Fruit fly (Drosophila melanogaster) whole organism, embryonic: ENCODE data around the gene CG7366.
A peak's percentile ranks its signal among the peaks of the same experiment; 100 is the strongest.

Experiments
- Aef1 ChIP-seq: fragments of 200-800 bp; sonication (Bioruptor generic); IDR thresholded peaks from 3 replicates; pipeline ENCODE4 v1.3.6; 2022; ENCODE audit warnings: missing biosample characterization, missing genetic modification characterization
- Awh ChIP-seq: fragments of 200-800 bp; sonication (Bioruptor generic); IDR thresholded peaks from 2 replicates; pipeline ENCODE4, ENCODE4 v1.3.6; 2022; ENCODE audit warnings: missing biosample characterization, missing genetic modification characterization
- CG10147 ChIP-seq: fragments of 200-800 bp; sonication (Bioruptor generic); optimal IDR thresholded peaks from 2 replicates; lab custom pipeline; 2019; ENCODE audit warnings: missing biosample characterization, mild to moderate bottlenecking, missing genetic modification characterization, moderate library complexity
- CG11085 ChIP-seq: fragments of 200-800 bp; sonication (Bioruptor generic); IDR thresholded peaks from 2 replicates; pipeline ENCODE4 v1.3.6; 2022; ENCODE audit warnings: missing biosample characterization, missing genetic modification characterization
- CG14667 ChIP-seq: fragments of 200-800 bp; sonication (Bioruptor generic); IDR thresholded peaks from 2 replicates; pipeline ENCODE4 v1.3.6; 2022; ENCODE audit warnings: missing biosample characterization, missing genetic modification characterization
- CG16813 ChIP-seq: fragments of 200-800 bp; sonication (Bioruptor generic); IDR thresholded peaks from 3 replicates; pipeline ENCODE4 v1.3.6; 2022; ENCODE audit warnings: missing biosample characterization, missing genetic modification characterization; ENCODE audit not compliant: partially characterized antibody
- CG30431 ChIP-seq: fragments of 200-800 bp; sonication (Bioruptor generic); optimal IDR thresholded peaks from 2 replicates; lab custom pipeline; 2017; ENCODE audit warnings: missing biosample characterization, missing genetic modification characterization
- CG3065 ChIP-seq: fragments of 200-800 bp; sonication (Bioruptor generic); optimal IDR thresholded peaks from 2 replicates; lab custom pipeline; 2016; ENCODE audit warnings: missing biosample characterization, missing genetic modification characterization
- CG32532 ChIP-seq: fragments of 200-800 bp; sonication (Bioruptor generic); IDR thresholded peaks from 2 replicates; pipeline ENCODE4 v1.3.6; 2022; ENCODE audit warnings: missing biosample characterization, missing genetic modification characterization
- CG33557 ChIP-seq: fragments of 200-800 bp; sonication (Bioruptor generic); optimal IDR thresholded peaks from 2 replicates; lab custom pipeline; 2019; ENCODE audit warnings: missing biosample characterization, mild to moderate bottlenecking, missing genetic modification characterization, moderate library complexity
- CG3838 ChIP-seq: fragments of 200-800 bp; sonication (Bioruptor generic); optimal IDR thresholded peaks from 3 replicates; lab custom pipeline; 2016; ENCODE audit warnings: missing biosample characterization, missing genetic modification characterization
- CG4328 ChIP-seq: fragments of 200-800 bp; sonication (Bioruptor generic); optimal IDR thresholded peaks from 3 replicates; lab custom pipeline; 2017; ENCODE audit warnings: missing biosample characterization, missing genetic modification reagents, missing genetic modification characterization
- CG4707 ChIP-seq: fragments of 200-800 bp; sonication (Bioruptor generic); optimal IDR thresholded peaks from 2 replicates; lab custom pipeline; 2018; ENCODE audit warnings: missing biosample characterization, mild to moderate bottlenecking, missing genetic modification characterization, moderate library complexity
- CG4820 ChIP-seq: fragments of 200-800 bp; sonication (Bioruptor generic); optimal IDR thresholded peaks from 3 replicates; lab custom pipeline; 2016; ENCODE audit warnings: missing biosample characterization, missing genetic modification characterization
- CG6765 ChIP-seq: fragments of 200-800 bp; sonication (Bioruptor generic); optimal IDR thresholded peaks from 3 replicates; lab custom pipeline; 2017; ENCODE audit warnings: missing biosample characterization, mild to moderate bottlenecking, missing genetic modification characterization
- CG7963 ChIP-seq: fragments of 200-800 bp; sonication (Bioruptor generic); IDR thresholded peaks from 3 replicates; pipeline ENCODE4 v1.3.6; 2022; ENCODE audit warnings: missing biosample characterization, missing genetic modification characterization; ENCODE audit not compliant: partially characterized antibody
- CG9932 ChIP-seq: fragments of 200-800 bp; sonication (Bioruptor generic); IDR thresholded peaks from 2 replicates; pipeline ENCODE4 v1.3.6; 2022; ENCODE audit warnings: missing biosample characterization, missing genetic modification characterization
- CkIIα-i1 ChIP-seq: fragments of 200-800 bp; sonication (Bioruptor generic); IDR thresholded peaks from 2 replicates; pipeline ENCODE4 v1.3.6; 2022; ENCODE audit warnings: missing biosample characterization, missing genetic modification characterization
- Dip3 ChIP-seq: fragments of 200-800 bp; sonication (Bioruptor generic); optimal IDR thresholded peaks from 3 replicates; lab custom pipeline; 2016; ENCODE audit warnings: missing biosample characterization, missing genetic modification characterization
- Doc3 ChIP-seq: fragments of 200-800 bp; sonication (Bioruptor generic); IDR thresholded peaks from 3 replicates; pipeline ENCODE4 v1.3.6; 2022; ENCODE audit warnings: missing biosample characterization, missing genetic modification characterization; ENCODE audit not compliant: partially characterized antibody
- Gsc ChIP-seq: fragments of 200-800 bp; sonication (Bioruptor generic); IDR thresholded peaks from 2 replicates; pipeline ENCODE4 v1.3.6; 2022; ENCODE audit warnings: missing biosample characterization, missing genetic modification characterization
- H2.0 ChIP-seq: fragments of 200-800 bp; sonication (Bioruptor generic); IDR thresholded peaks from 2 replicates; pipeline ENCODE4 v1.3.6; 2022; ENCODE audit warnings: missing biosample characterization, missing genetic modification characterization
- Hey ChIP-seq: fragments of 200-800 bp; sonication (Bioruptor generic); optimal IDR thresholded peaks from 3 replicates; lab custom pipeline; 2018; ENCODE audit warnings: missing biosample characterization, mild to moderate bottlenecking, missing genetic modification characterization
- Hr39 ChIP-seq: fragments of >200 bp; optimal IDR thresholded peaks from 2 replicates; lab custom pipeline; 2017
- Lpt ChIP-seq: fragments of >200 bp; optimal IDR thresholded peaks from 2 replicates; lab custom pipeline; 2018; ENCODE audit warnings: missing biosample characterization, missing genetic modification characterization
- Mad ChIP-seq: fragments of 200-800 bp; sonication (Bioruptor generic); optimal IDR thresholded peaks from 2 replicates; lab custom pipeline; 2016; ENCODE audit warnings: missing biosample characterization, missing genetic modification characterization
- Ptx1 ChIP-seq: fragments of 200-800 bp; sonication (Bioruptor generic); IDR thresholded peaks from 2 replicates; pipeline ENCODE4 v1.3.6; 2022; ENCODE audit warnings: missing biosample characterization, missing genetic modification characterization
- Sry-δ ChIP-seq: fragments of 200-800 bp; sonication (Bioruptor generic); optimal IDR thresholded peaks from 2 replicates; lab custom pipeline; 2016; ENCODE audit warnings: missing biosample characterization, missing genetic modification characterization
- Tbp ChIP-seq: fragments of >200 bp; optimal IDR thresholded peaks from 2 replicates; lab custom pipeline; 2018; ENCODE audit warnings: missing biosample characterization, missing genetic modification characterization
- Trl ChIP-seq, 3 experiments: fragments of >200 bp in 2 of 3; fragments of 200-800 bp in 1 of 3; sonication (Bioruptor generic) in 1 of 3; optimal IDR thresholded peaks; 2 replicates in 1 of 3; 3 replicates in 2 of 3; lab custom pipeline; 2016 to 2017; ENCODE audit warnings: missing biosample characterization in 1 of 3, missing genetic modification characterization in 1 of 3
- YL-1 ChIP-seq: fragments of 200-800 bp; sonication (Bioruptor generic); optimal IDR thresholded peaks from 3 replicates; lab custom pipeline; 2017; ENCODE audit warnings: missing biosample characterization, mild to moderate bottlenecking, missing genetic modification characterization
- aop ChIP-seq: fragments of 200-800 bp; sonication (Bioruptor generic); IDR thresholded peaks from 2 replicates; pipeline ENCODE4 v1.3.6; 2022; ENCODE audit warnings: missing biosample characterization, missing genetic modification characterization
- dpn ChIP-seq, 2 experiments: fragments of 200-800 bp; sonication (Bioruptor generic); optimal IDR thresholded peaks; 3 replicates each; lab custom pipeline; 2016; ENCODE audit warnings: missing biosample characterization in 2 of 2, missing genetic modification characterization in 2 of 2
- fu2 ChIP-seq: fragments of 200-800 bp; sonication (Bioruptor generic); optimal IDR thresholded peaks from 2 replicates; lab custom pipeline; 2016; ENCODE audit warnings: missing biosample characterization, missing genetic modification characterization
- gsb ChIP-seq: fragments of 200-800 bp; sonication (Bioruptor generic); IDR thresholded peaks from 2 replicates; pipeline ENCODE4 v1.3.6; 2022; ENCODE audit warnings: missing biosample characterization, missing genetic modification characterization
- gsb-n ChIP-seq: fragments of 200-800 bp; sonication (Bioruptor generic); optimal IDR thresholded peaks from 3 replicates; lab custom pipeline; 2018; ENCODE audit warnings: missing biosample characterization, mild to moderate bottlenecking, missing genetic modification characterization
- lov ChIP-seq, 2 experiments: fragments of 200-800 bp in 1 of 2; fragments of >200 bp in 1 of 2; sonication (Bioruptor generic) in 1 of 2; IDR thresholded peaks in 1 of 2; optimal IDR thresholded peaks in 1 of 2; 2 replicates in 1 of 2; 3 replicates in 1 of 2; pipeline versions ENCODE4 v1.3.6 to Lab custom; 2017 to 2022; ENCODE audit warnings: missing biosample characterization in 1 of 2, missing genetic modification characterization in 1 of 2
- mirr ChIP-seq: fragments of 200-800 bp; sonication (Bioruptor generic); optimal IDR thresholded peaks from 3 replicates; lab custom pipeline; 2018; ENCODE audit warnings: missing biosample characterization, mild to moderate bottlenecking, missing genetic modification characterization
- nmo ChIP-seq: fragments of 200-800 bp; sonication (Bioruptor generic); optimal IDR thresholded peaks from 2 replicates; lab custom pipeline; 2018; ENCODE audit warnings: missing biosample characterization, mild to moderate bottlenecking, missing genetic modification characterization, moderate library complexity
- rib ChIP-seq: fragments of 200-800 bp; sonication (Bioruptor generic); IDR thresholded peaks from 2 replicates; pipeline ENCODE4 v1.3.6; 2022; ENCODE audit warnings: missing biosample characterization, missing genetic modification characterization
- salm ChIP-seq: fragments of 200-800 bp; sonication (Bioruptor generic); optimal IDR thresholded peaks from 2 replicates; lab custom pipeline; 2018; ENCODE audit warnings: missing biosample characterization, mild to moderate bottlenecking, missing genetic modification characterization
- scrt ChIP-seq: fragments of 200-800 bp; sonication (Bioruptor generic); optimal IDR thresholded peaks from 2 replicates; lab custom pipeline; 2018; ENCODE audit warnings: missing biosample characterization, mild to moderate bottlenecking, missing genetic modification characterization, moderate library complexity
- stwl ChIP-seq: fragments of 200-800 bp; sonication (Bioruptor generic); optimal IDR thresholded peaks from 3 replicates; lab custom pipeline; 2018; ENCODE audit warnings: missing biosample characterization, mild to moderate bottlenecking, missing genetic modification characterization, moderate library complexity
- tgo ChIP-seq: fragments of 200-800 bp; sonication (Bioruptor generic); IDR thresholded peaks from 3 replicates; pipeline ENCODE4 v1.3.6; 2022; ENCODE audit warnings: missing biosample characterization, missing genetic modification characterization
- tll ChIP-seq, 2 experiments: fragments of 200-800 bp in 1 of 2; fragments of >200 bp in 1 of 2; sonication (Bioruptor generic) in 1 of 2; optimal IDR thresholded peaks; 2 replicates each; lab custom pipeline; 2017 to 2019; ENCODE audit warnings: missing biosample characterization in 2 of 2, missing genetic modification characterization in 2 of 2, mild to moderate bottlenecking in 1 of 2, moderate library complexity in 1 of 2
- trh ChIP-seq: fragments of 200-800 bp; sonication (Bioruptor generic); optimal IDR thresholded peaks from 2 replicates; lab custom pipeline; 2016; ENCODE audit warnings: missing biosample characterization, missing genetic modification characterization
- twi ChIP-seq: fragments of 200-800 bp; optimal IDR thresholded peaks from 2 replicates; lab custom pipeline; 2019; ENCODE audit warnings: missing biosample characterization, mild to moderate bottlenecking, missing genetic modification characterization, moderate library complexity
- vfl ChIP-seq: fragments of 200-800 bp; sonication (Bioruptor generic); optimal IDR thresholded peaks from 2 replicates; lab custom pipeline; 2016; ENCODE audit warnings: missing biosample characterization, missing genetic modification characterization
- vnd ChIP-seq: fragments of 200-800 bp; sonication (Bioruptor generic); IDR thresholded peaks from 3 replicates; pipeline ENCODE4 v1.3.6; 2022; ENCODE audit warnings: missing biosample characterization, missing genetic modification characterization; ENCODE audit not compliant: partially characterized antibody
- z ChIP-seq: fragments of 200-800 bp; sonication (Bioruptor generic); IDR thresholded peaks from 3 replicates; pipeline ENCODE4 v1.3.6; 2022; ENCODE audit warnings: missing biosample characterization, missing genetic modification characterization

Gene CG7366

dm6 chr3L:8177795-8178564 is 24.2 kb downstream of the CG7366 start, which contains the start of gene Nmt (continued):
- no peak for TF ChIP-seq salm (tag; lab: Kevin White, UChicago)
- no peak for TF ChIP-seq CG3065 (GFP tag; lab: Kevin White, UChicago)
- TF ChIP-seq CG30431 = no peak
- TF ChIP-seq CG33557 = no peak
- TF ChIP-seq dpn (GFP tag; optimal IDR thresholded peaks at IDR 0.05; lab: Kevin White, UChicago) = peak in 1 of 2 experiments; percentile 26
- peak; percentile 36; the same call in 1 of the 2 replicates for TF ChIP-seq CG14667 (GFP tag; lab: Robert Waterston, UW)
- no peak for TF ChIP-seq fu2 (GFP tag; lab: Kevin White, UChicago)
- no peak for TF ChIP-seq CG11085 (GFP tag; lab: Robert Waterston, UW)
- TF ChIP-seq Ptx1 (GFP tag; lab: Robert Waterston, UW) = no peak
- peak; percentile 67 for TF ChIP-seq Doc3
- no peak for TF ChIP-seq vfl (GFP tag; lab: Kevin White, UChicago)
- TF ChIP-seq CG6765 (GFP tag; lab: Kevin White, UChicago) = no peak
- TF ChIP-seq vnd = peak; percentile 69
- peak; percentile 72 for TF ChIP-seq CG7963 (GFP tag; lab: Robert Waterston, UW)
- TF ChIP-seq Mad = no peak
- TF ChIP-seq aop (GFP tag; lab: Robert Waterston, UW) = no peak
- TF ChIP-seq CG9932 (GFP tag; lab: Robert Waterston, UW) = peak; percentile 72
- no peak for TF ChIP-seq CG4707 (GFP tag; lab: Kevin White, UChicago)
- TF ChIP-seq Lpt (GFP tag; lab: Kevin White, UChicago) = no peak
- TF ChIP-seq Aef1 (GFP tag; lab: Robert Waterston, UW) = peak; percentile 55
- no peak for TF ChIP-seq Trl (optimal IDR thresholded peaks at IDR 0.05; lab: Kevin White, UChicago)
- no peak for TF ChIP-seq Trl (GFP tag; optimal IDR thresholded peaks at IDR 0.05; lab: Kevin White, UChicago)
- TF ChIP-seq Sry-δ = peak; percentile 68
- TF ChIP-seq scrt (GFP tag; lab: Kevin White, UChicago) = no peak
- no peak for TF ChIP-seq tll (GFP tag; optimal IDR thresholded peaks at IDR 0.05; lab: Kevin White, UChicago)
- TF ChIP-seq Hr39 (lab: Kevin White, UChicago) = no peak
- no peak for TF ChIP-seq tgo (GFP tag; lab: Robert Waterston, UW)
- TF ChIP-seq rib (GFP tag; lab: Robert Waterston, UW) = no peak
- TF ChIP-seq gsb-n = no peak
- peak; percentile 52 for TF ChIP-seq stwl (tag; lab: Kevin White, UChicago)
- TF ChIP-seq CG16813 = peak; percentile 82
- TF ChIP-seq CkIIα-i1 (GFP tag; lab: Robert Waterston, UW) = no peak
- TF ChIP-seq CG4328 (GFP tag; lab: Kevin White, UChicago) = no peak
- TF ChIP-seq CG32532 (GFP tag; lab: Robert Waterston, UW) = peak; percentile 64
- TF ChIP-seq CG10147 (GFP tag; lab: Kevin White, UChicago) = no peak
- TF ChIP-seq Dip3 = peak; percentile 4
- TF ChIP-seq lov (optimal IDR thresholded peaks at IDR 0.05; lab: Kevin White, UChicago) = no peak
- TF ChIP-seq lov (GFP tag; IDR thresholded peaks at IDR 0.05; lab: Robert Waterston, UW) = no peak
- peak; percentile 64; the same call in 1 of the 2 replicates for TF ChIP-seq H2.0 (GFP tag; lab: Robert Waterston, UW)
- TF ChIP-seq z (GFP tag; lab: Robert Waterston, UW) = no peak
- TF ChIP-seq Tbp (GFP tag; lab: Kevin White, UChicago) = no peak
- TF ChIP-seq gsb (GFP tag; lab: Robert Waterston, UW) = no peak
- TF ChIP-seq CG3838 (GFP tag; lab: Kevin White, UChicago) = no peak
- TF ChIP-seq Awh (GFP tag; lab: Robert Waterston, UW) = no peak
- TF ChIP-seq mirr (GFP tag; lab: Kevin White, UChicago) = no peak
- no peak for TF ChIP-seq nmo (GFP tag; lab: Kevin White, UChicago)
- no peak for TF ChIP-seq Gsc (GFP tag; lab: Robert Waterston, UW)
- TF ChIP-seq twi (tag; lab: Kevin White, UChicago) = no peak
- peak; percentile 25 for TF ChIP-seq YL-1
- no peak for TF ChIP-seq trh (GFP tag; lab: Kevin White, UChicago)
- no peak for TF ChIP-seq CG4820 (GFP tag; lab: Kevin White, UChicago)
- TF ChIP-seq Hey (tag; lab: Kevin White, UChicago) = no peak
